Fruit fly (Drosophila melanogaster): ENCODE measurements around the gene Rbf2.

- TF ChIP-seq CG8478 (optimal IDR thresholded peaks at IDR 0.05) = no peak
- TF ChIP-seq CTCF (optimal IDR thresholded peaks at IDR 0.05) = no peak
These were observed 44.5 kb upstream of the Rbf2 start, which contains the start of gene Fbxl7 for dm6 chr3R:15920751-15921156.

Measured in S2 (cell line).